Fruit fly (Drosophila melanogaster) whole organism, adult: ENCODE measurements around the gene TwdlQ.

Experiments
- CG11617 ChIP-seq: fragments of 200-800 bp; sonication (Bioruptor generic); optimal IDR thresholded peaks from 2 replicates; lab custom pipeline; 2017; ENCODE audit warnings: mild to moderate bottlenecking, missing biosample characterization, missing genetic modification reagents, missing genetic modification characterization
- CG1620 ChIP-seq: fragments of 200-800 bp; sonication (Bioruptor generic); optimal IDR thresholded peaks from 2 replicates; lab custom pipeline; 2016; ENCODE audit warnings: missing biosample characterization, missing genetic modification characterization
- CG7101 ChIP-seq: fragments of 200-800 bp; sonication (Bioruptor generic); optimal IDR thresholded peaks from 2 replicates; lab custom pipeline; 2018; ENCODE audit warnings: missing biosample characterization, mild to moderate bottlenecking, missing genetic modification characterization, moderate library complexity
- cic ChIP-seq: fragments of 200-800 bp; sonication (Bioruptor generic); optimal IDR thresholded peaks from 2 replicates; lab custom pipeline; 2017; ENCODE audit warnings: missing biosample characterization, mild to moderate bottlenecking, missing genetic modification characterization, moderate library complexity
- cnc ChIP-seq, 2 experiments: fragments of >200 bp; optimal IDR thresholded peaks; 2 replicates each; lab custom pipeline; 2017
- tj ChIP-seq: fragments of 200-800 bp; sonication (Bioruptor generic); optimal IDR thresholded peaks from 3 replicates; lab custom pipeline; 2017; ENCODE audit warnings: missing biosample characterization, mild to moderate bottlenecking, missing genetic modification characterization, moderate library complexity

DNA sequence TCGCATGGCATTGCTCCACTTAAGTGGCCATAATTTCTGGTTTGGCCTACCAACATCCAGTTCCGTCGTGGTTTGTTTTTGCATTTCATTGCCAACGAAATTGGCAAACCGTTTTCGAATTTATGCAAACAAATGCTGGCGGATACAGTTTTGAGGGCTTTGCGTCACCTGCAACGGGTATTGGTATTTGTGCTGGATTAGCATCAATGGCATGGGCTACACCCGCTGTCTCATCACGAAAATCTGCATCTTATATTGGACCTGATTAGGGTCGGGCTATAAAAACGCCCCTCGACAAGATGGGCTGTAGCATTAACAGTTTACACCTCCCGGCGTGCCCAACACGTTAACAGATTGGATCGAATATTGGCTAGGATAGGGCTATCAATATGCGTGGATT is 37.2 kb downstream of the TwdlQ start, which contains the start of gene Tb:
- no peak for TF ChIP-seq tj
- no peak for TF ChIP-seq CG1620 (GFP tag; lab: Kevin White, UChicago)
- TF ChIP-seq CG7101 (tag; lab: Kevin White, UChicago) = no peak
- TF ChIP-seq CG11617 = no peak
- TF ChIP-seq cic (GFP tag; lab: Kevin White, UChicago) = no peak
- TF ChIP-seq cnc (optimal IDR thresholded peaks at IDR 0.05; lab: Kevin White, UChicago) = no peak
